Comparison of ENCODE assay signal across 7 worm cellular contexts in the genomic region with DNA sequence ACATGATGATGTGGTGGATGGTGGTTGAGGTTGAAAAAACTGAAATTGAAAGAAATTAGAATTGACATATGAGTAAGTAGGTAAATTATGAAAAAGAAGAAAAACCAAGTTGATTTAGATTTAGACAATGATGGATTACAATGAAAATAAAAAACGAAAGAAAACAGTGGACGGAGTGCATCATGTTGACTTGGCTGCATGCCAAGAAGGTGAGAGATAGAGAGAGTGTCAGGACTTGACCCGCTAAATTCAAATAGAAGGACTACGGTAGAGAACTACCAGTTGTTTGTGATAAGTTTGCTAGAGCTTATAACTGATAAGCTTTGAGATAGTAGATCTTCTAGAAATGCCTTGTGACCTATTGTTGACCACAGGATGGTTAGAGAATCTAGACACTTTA.
A peak's percentile ranks its signal among the peaks of the same experiment; 100 is the strongest.
TF ChIP-seq lines count a peak whose summit lies in the region.

A gene (minus strand): TSS at position 39 of the 400 bp plus-strand sequence.

TF ChIP-seq in whole organism, L1 larva, 84 proteins besides CTCF, POLR2A, EP300 and RAD21 (continues in another document):
- TF ChIP-seq ceh-8 (GFP tag; optimal IDR thresholded peaks at IDR 0.05; lab: Kevin White, UChicago) (no peak), nhr-28 (tag; optimal IDR thresholded peaks at IDR 0.05; lab: Kevin White, UChicago) (no peak), efl-1 (optimal IDR thresholded peaks at IDR 0.05; lab: Kevin White, UChicago) (peak in 1 of 2 experiments; percentile 33), efl-1 (GFP tag; optimal IDR thresholded peaks at IDR 0.05 in 1 of 2; lab: Kevin White, UChicago) (peak; percentile 43 to 95), lsy-2 (tag; optimal IDR thresholded peaks at IDR 0.05; lab: Kevin White, UChicago) (peak; percentile 42 to 77), dsc-1 (tag; optimal IDR thresholded peaks at IDR 0.05; lab: Kevin White, UChicago) (no peak), elt-3 (tag; optimal IDR thresholded peaks at IDR 0.05; lab: Kevin White, UChicago) (peak in 1 of 6 experiments; percentile 40), C16A3.4 (tag; optimal IDR thresholded peaks at IDR 0.05; lab: Kevin White, UChicago) (peak; percentile 40), nhr-12 (tag; optimal IDR thresholded peaks at IDR 0.05; lab: Kevin White, UChicago) (no peak), aly-2 (tag; optimal IDR thresholded peaks at IDR 0.05; lab: Kevin White, UChicago) (no peak), sptf-1 (tag; optimal IDR thresholded peaks at IDR 0.05; lab: Kevin White, UChicago) (no peak), mep-1 (tag; optimal IDR thresholded peaks at IDR 0.05; lab: Kevin White, UChicago) (peak; percentile 54)

TF ChIP-seq in whole organism, L2 larva, 48 proteins besides CTCF, POLR2A, EP300 and RAD21:
- TF ChIP-seq gmeb-1 (tag; optimal IDR thresholded peaks at IDR 0.05; lab: Kevin White, UChicago) (peak; percentile 4), crh-2 (tag; optimal IDR thresholded peaks at IDR 0.05; lab: Kevin White, UChicago) (no peak), lsy-2 (tag; optimal IDR thresholded peaks at IDR 0.05; lab: Kevin White, UChicago) (peak in 1 of 2 experiments; percentile 50), sma-9 (GFP tag; optimal IDR thresholded peaks at IDR 0.05; lab: Kevin White, UChicago) (peak; percentile 51), sma-9 (tag; optimal IDR thresholded peaks at IDR 0.05; lab: Kevin White, UChicago) (no peak), nhr-25 (tag; optimal IDR thresholded peaks at IDR 0.05; lab: Kevin White, UChicago) (no peak), nhr-6 (tag; optimal IDR thresholded peaks at IDR 0.05; lab: Kevin White, UChicago) (peak; percentile 20), ama-1 (optimal IDR thresholded peaks at IDR 0.05; lab: Kevin White, UChicago) (peak; percentile 21), nhr-129 (tag; optimal IDR thresholded peaks at IDR 0.05; lab: Kevin White, UChicago) (peak; percentile 27)

TF ChIP-seq in whole organism, L3 larva, 47 proteins besides CTCF, POLR2A, EP300 and RAD21 (continues in another document):
- TF ChIP-seq tbx-2 (tag; optimal IDR thresholded peaks at IDR 0.05; lab: Kevin White, UChicago): no peak
- TF ChIP-seq unc-39 (tag; optimal IDR thresholded peaks at IDR 0.05; lab: Kevin White, UChicago): no peak
- TF ChIP-seq snpc-4 (tag; optimal IDR thresholded peaks at IDR 0.05; lab: Kevin White, UChicago): no peak
- peak; percentile 53 for TF ChIP-seq nhr-23 (tag; optimal IDR thresholded peaks at IDR 0.05; lab: Kevin White, UChicago)
- no peak for TF ChIP-seq ceh-28 (tag; optimal IDR thresholded peaks at IDR 0.05; lab: Kevin White, UChicago)
- TF ChIP-seq unc-62 (GFP tag; optimal IDR thresholded peaks at IDR 0.05; lab: Kevin White, UChicago): no peak
- TF ChIP-seq daf-12 (tag; optimal IDR thresholded peaks at IDR 0.05; lab: Kevin White, UChicago): no peak
- no peak for TF ChIP-seq R02D3.7 (tag; optimal IDR thresholded peaks at IDR 0.05; lab: Kevin White, UChicago)
- TF ChIP-seq eor-1 (tag; optimal IDR thresholded peaks at IDR 0.05; lab: Kevin White, UChicago): no peak
- no peak for TF ChIP-seq nhr-11 (tag; optimal IDR thresholded peaks at IDR 0.05; lab: Kevin White, UChicago)
- TF ChIP-seq lsy-12 (tag; optimal IDR thresholded peaks at IDR 0.05; lab: Kevin White, UChicago): no peak
- TF ChIP-seq ZK546.5 (tag; optimal IDR thresholded peaks at IDR 0.05; lab: Kevin White, UChicago): no peak
- no peak for TF ChIP-seq elt-1 (tag; optimal IDR thresholded peaks at IDR 0.05; lab: Kevin White, UChicago)
- no peak for TF ChIP-seq ztf-11 (tag; optimal IDR thresholded peaks at IDR 0.05; lab: Kevin White, UChicago)

TF ChIP-seq in whole organism, L4 larva, 104 proteins besides CTCF, POLR2A, EP300 and RAD21 (continues in another document):
- no peak for TF ChIP-seq mdl-1 (tag; optimal IDR thresholded peaks at IDR 0.05; lab: Kevin White, UChicago)
- no peak for TF ChIP-seq Y75B8A.6 (GFP tag; IDR thresholded peaks at IDR 0.05; lab: Robert Waterston, UW)
- TF ChIP-seq nhr-48 (tag; optimal IDR thresholded peaks at IDR 0.05; lab: Kevin White, UChicago): no peak
- no peak for TF ChIP-seq T20F7.1 (GFP tag; optimal IDR thresholded peaks at IDR 0.05; lab: Kevin White, UChicago)
- no peak for TF ChIP-seq duxl-1 (tag; optimal IDR thresholded peaks at IDR 0.05; lab: Kevin White, UChicago; ENCODE audit: poor library complexity)
- TF ChIP-seq lsy-2 (tag; optimal IDR thresholded peaks at IDR 0.05; lab: Kevin White, UChicago): peak in 1 of 2 experiments; percentile 58
- no peak for TF ChIP-seq lim-7 (GFP tag; IDR thresholded peaks at IDR 0.05; lab: Robert Waterston, UW)
- no peak for TF ChIP-seq unc-39 (tag; optimal IDR thresholded peaks at IDR 0.05; lab: Kevin White, UChicago)
- no peak for TF ChIP-seq nhr-10 (tag; optimal IDR thresholded peaks at IDR 0.05; lab: Kevin White, UChicago)
- TF ChIP-seq gei-8 (GFP tag; optimal IDR thresholded peaks at IDR 0.05; lab: Kevin White, UChicago): no peak
- TF ChIP-seq aha-1 (tag; lab: Kevin White, UChicago): peak; percentile 95
- TF ChIP-seq jun-1 (tag; optimal IDR thresholded peaks at IDR 0.05; lab: Kevin White, UChicago): no peak
- TF ChIP-seq F10B5.3 (tag; optimal IDR thresholded peaks at IDR 0.05; lab: Kevin White, UChicago): no peak
- TF ChIP-seq lin-39 (tag; optimal IDR thresholded peaks at IDR 0.05; lab: Kevin White, UChicago): no peak
- no peak for TF ChIP-seq nhr-111 (GFP tag; optimal IDR thresholded peaks at IDR 0.05; lab: Kevin White, UChicago)

TF ChIP-seq in whole organism, early embryonic, 17 proteins besides CTCF, POLR2A, EP300 and RAD21:
- TF ChIP-seq tbx-11 (GFP tag; IDR thresholded peaks at IDR 0.05; lab: Robert Waterston, UW) (no peak), ets-7 (tag; optimal IDR thresholded peaks at IDR 0.05; lab: Kevin White, UChicago) (no peak), ama-1 (optimal IDR thresholded peaks at IDR 0.05; lab: Kevin White, UChicago) (peak; percentile 43)

TF ChIP-seq in whole organism, midembryonic, 9 proteins besides CTCF, POLR2A, EP300 and RAD21:
- no peak for TF ChIP-seq med-1 (GFP tag; optimal IDR thresholded peaks at IDR 0.05; lab: Kevin White, UChicago; ENCODE audit: insufficient read depth)
- 0 out of 2 replicates have a peak, but pooled peaks have one; percentile 6 for TF ChIP-seq tab-1 (GFP tag; IDR thresholded peaks at IDR 0.05; lab: Robert Waterston, UW)
TF ChIP-seq in whole organism, midembryonic: peak in this region for 1.

TF ChIP-seq in whole organism, mixed stage, embryonic, 35 proteins besides CTCF, POLR2A, EP300 and RAD21:
- TF ChIP-seq pha-4 (tag; optimal IDR thresholded peaks at IDR 0.05; lab: Kevin White, UChicago) (no peak), nhr-237 (tag; optimal IDR thresholded peaks at IDR 0.05; lab: Kevin White, UChicago) (no peak), ces-1 (GFP tag; optimal IDR thresholded peaks at IDR 0.05; lab: Kevin White, UChicago) (no peak), elt-3 (tag; optimal IDR thresholded peaks at IDR 0.05; lab: Kevin White, UChicago) (no peak), elt-1 (tag; optimal IDR thresholded peaks at IDR 0.05; lab: Kevin White, UChicago; ENCODE audit: borderline replicate concordance, insufficient read depth) (peak; percentile 3), lsy-2 (tag; optimal IDR thresholded peaks at IDR 0.05; lab: Kevin White, UChicago) (peak; percentile 13), nhr-76 (tag; optimal IDR thresholded peaks at IDR 0.05; lab: Kevin White, UChicago) (no peak), zip-8 (tag; optimal IDR thresholded peaks at IDR 0.05; lab: Kevin White, UChicago) (no peak), sem-2 (GFP tag; optimal IDR thresholded peaks at IDR 0.05; lab: Kevin White, UChicago) (no peak)
TF ChIP-seq in whole organism, mixed stage, embryonic: peak in this region for 2.
